Fruit fly (Drosophila melanogaster) whole organism, wandering third instar larva: Measurements from ENCODE around the gene CG43915.

Source experiments
- Abd-B ChIP-seq: fragments of >200 bp; optimal IDR thresholded peaks from 2 replicates; lab custom pipeline; 2017; ENCODE audit warnings: missing biosample characterization, missing genetic modification characterization
- CG32264 ChIP-seq: fragments of 200-800 bp; sonication (Bioruptor generic); optimal IDR thresholded peaks from 2 replicates; lab custom pipeline; 2016; ENCODE audit warnings: missing biosample characterization, missing genetic modification characterization
- CG9705 ChIP-seq: fragments of 200-800 bp; sonication (Bioruptor generic); optimal IDR thresholded peaks from 2 replicates; lab custom pipeline; 2018; ENCODE audit warnings: missing biosample characterization, mild to moderate bottlenecking, missing genetic modification characterization
- CrebA ChIP-seq: fragments of 200-800 bp; sonication (Bioruptor generic); optimal IDR thresholded peaks from 2 replicates; lab custom pipeline; 2016; ENCODE audit warnings: missing biosample characterization, mild to moderate bottlenecking, missing genetic modification characterization, borderline replicate concordance
- Dfd ChIP-seq: fragments of >200 bp; optimal IDR thresholded peaks from 2 replicates; lab custom pipeline; 2017; ENCODE audit warnings: missing biosample characterization, missing genetic modification characterization
- Dif ChIP-seq: fragments of 200-275, 200-300 bp; sonication (Bioruptor generic); optimal IDR thresholded peaks from 2 replicates; lab custom pipeline; 2018; ENCODE audit warnings: missing biosample characterization, missing genetic modification characterization; ENCODE audit not compliant: partially characterized antibody
- GATAd ChIP-seq: sonication (Bioruptor generic); optimal IDR thresholded peaks from 2 replicates; lab custom pipeline; 2016; ENCODE audit warnings: missing biosample characterization, missing genetic modification characterization
- HLH106 ChIP-seq: fragments of 200-800 bp; optimal IDR thresholded peaks from 3 replicates; lab custom pipeline; 2019; ENCODE audit warnings: missing biosample characterization, mild to moderate bottlenecking, missing genetic modification characterization, moderate library complexity
- Hnf4 ChIP-seq: fragments of 200-800 bp; sonication (Bioruptor generic); optimal IDR thresholded peaks from 2 replicates; lab custom pipeline; 2016; ENCODE audit warnings: missing biosample characterization, mild to moderate bottlenecking, missing genetic modification characterization
- Hr78 ChIP-seq: fragments of >200 bp; optimal IDR thresholded peaks from 2 replicates; lab custom pipeline; 2017; ENCODE audit warnings: missing biosample characterization, missing genetic modification characterization
- Hr83 ChIP-seq: fragments of 200-300 bp; sonication (Bioruptor generic); optimal IDR thresholded peaks from 2 replicates; lab custom pipeline; 2016; ENCODE audit warnings: missing biosample characterization, mild to moderate bottlenecking, missing genetic modification characterization, moderate library complexity; ENCODE audit not compliant: poor library complexity, severe bottlenecking
- Jra ChIP-seq: sonication (Bioruptor generic); optimal IDR thresholded peaks from 2 replicates; lab custom pipeline; 2016; ENCODE audit warnings: missing biosample characterization, missing genetic modification characterization
- Mio ChIP-seq: sonication (Bioruptor generic); optimal IDR thresholded peaks from 2 replicates; lab custom pipeline; 2016; ENCODE audit warnings: missing biosample characterization, missing genetic modification characterization
- Myc ChIP-seq: fragments of >200 bp; optimal IDR thresholded peaks from 2 replicates; lab custom pipeline; 2017
- N ChIP-seq: fragments of >200 bp; optimal IDR thresholded peaks from 2 replicates; lab custom pipeline; 2018; ENCODE audit warnings: missing biosample characterization, missing external identifiers, missing genetic modification characterization
- Rel ChIP-seq, 2 experiments: fragments of 200-800 bp; sonication (Bioruptor generic) in 1 of 2; optimal IDR thresholded peaks; 2 replicates in 1 of 2; 3 replicates in 1 of 2; lab custom pipeline; 2016 to 2019; ENCODE audit warnings: mild to moderate bottlenecking in 2 of 2, missing biosample characterization in 2 of 2, missing genetic modification characterization in 2 of 2, moderate library complexity in 1 of 2
- Sp1 ChIP-seq: fragments of 200-800 bp; sonication (Bioruptor generic); optimal IDR thresholded peaks from 3 replicates; lab custom pipeline; 2019; ENCODE audit warnings: missing biosample characterization, mild to moderate bottlenecking, missing genetic modification characterization, moderate library complexity
- Vsx2 ChIP-seq: fragments of 200-300, 225-300 bp; sonication (Bioruptor generic); optimal IDR thresholded peaks from 2 replicates; lab custom pipeline; 2018; ENCODE audit warnings: missing biosample characterization, missing genetic modification characterization; ENCODE audit not compliant: partially characterized antibody
- br ChIP-seq: fragments of 200-800 bp; sonication (Bioruptor generic); optimal IDR thresholded peaks from 2 replicates; lab custom pipeline; 2016; ENCODE audit warnings: missing biosample characterization, missing genetic modification characterization
- brk ChIP-seq: fragments of 200-800 bp; sonication (Bioruptor generic); optimal IDR thresholded peaks from 2 replicates; lab custom pipeline; 2016; ENCODE audit warnings: missing biosample characterization, mild to moderate bottlenecking, missing genetic modification characterization
- dl ChIP-seq, 2 experiments: fragments of 175-275, 200-275 bp in 1 of 2; fragments of 200-275 bp in 1 of 2; sonication (Bioruptor generic); optimal IDR thresholded peaks; lab custom pipeline; 2018; ENCODE audit warnings: mild to moderate bottlenecking in 2 of 2, missing biosample characterization in 2 of 2, missing genetic modification characterization in 2 of 2, moderate library complexity in 2 of 2; ENCODE audit not compliant: partially characterized antibody in 2 of 2, insufficient read depth in 1 of 2
- dmrt93B ChIP-seq: fragments of 200-800 bp; sonication (Bioruptor generic); optimal IDR thresholded peaks from 2 replicates; lab custom pipeline; 2018; ENCODE audit warnings: missing biosample characterization, mild to moderate bottlenecking, missing genetic modification characterization
- dsf ChIP-seq: sonication (Bioruptor generic); optimal IDR thresholded peaks from 2 replicates; lab custom pipeline; 2016; ENCODE audit warnings: missing biosample characterization, missing genetic modification characterization, borderline replicate concordance
- ey ChIP-seq: fragments of 200-800 bp; sonication (Bioruptor generic); optimal IDR thresholded peaks from 2 replicates; lab custom pipeline; 2016; ENCODE audit warnings: missing biosample characterization, missing genetic modification characterization
- foxo ChIP-seq, 2 experiments: fragments of 200-800 bp; sonication (Bioruptor generic); optimal IDR thresholded peaks; 2 replicates in 1 of 2; 3 replicates in 1 of 2; lab custom pipeline; 2016 to 2017; ENCODE audit warnings: missing biosample characterization in 2 of 2, missing genetic modification characterization in 2 of 2
- fru ChIP-seq: fragments of 200-800 bp; sonication (Bioruptor generic); optimal IDR thresholded peaks from 3 replicates; lab custom pipeline; 2016; ENCODE audit warnings: missing biosample characterization, mild to moderate bottlenecking, missing genetic modification characterization
- h ChIP-seq: fragments of 200-800 bp; sonication (Bioruptor generic); optimal IDR thresholded peaks from 3 replicates; lab custom pipeline; 2016; ENCODE audit warnings: missing biosample characterization, mild to moderate bottlenecking, missing genetic modification characterization
- jim ChIP-seq: fragments of 175-275, 200-325 bp; sonication (Bioruptor generic); optimal IDR thresholded peaks from 2 replicates; lab custom pipeline; 2016; ENCODE audit warnings: missing biosample characterization, mild to moderate bottlenecking, missing genetic modification characterization
- lola ChIP-seq: fragments of >200 bp; optimal IDR thresholded peaks from 2 replicates; lab custom pipeline; 2017; ENCODE audit warnings: missing biosample characterization, missing genetic modification characterization
- pan ChIP-seq: fragments of >200 bp; optimal IDR thresholded peaks from 2 replicates; lab custom pipeline; 2017
- psq ChIP-seq: fragments of 200-800 bp; sonication (Bioruptor generic); optimal IDR thresholded peaks from 3 replicates; lab custom pipeline; 2017; ENCODE audit warnings: missing biosample characterization, mild to moderate bottlenecking, missing genetic modification characterization, moderate library complexity
- rgr ChIP-seq: fragments of 200-800 bp; sonication (Bioruptor generic); optimal IDR thresholded peaks from 3 replicates; lab custom pipeline; 2016; ENCODE audit warnings: missing biosample characterization, mild to moderate bottlenecking, missing genetic modification characterization
- sage ChIP-seq: fragments of 200-800 bp; sonication (Bioruptor generic); optimal IDR thresholded peaks from 2 replicates; lab custom pipeline; 2016; ENCODE audit warnings: missing biosample characterization, mild to moderate bottlenecking, missing genetic modification characterization
- sv ChIP-seq: fragments of 200-800 bp; sonication (Bioruptor generic); optimal IDR thresholded peaks from 3 replicates; lab custom pipeline; 2016; ENCODE audit warnings: missing biosample characterization, missing genetic modification characterization
- tai ChIP-seq: sonication (Bioruptor generic); optimal IDR thresholded peaks from 2 replicates; lab custom pipeline; 2016; ENCODE audit warnings: missing biosample characterization, missing genetic modification characterization
- usp ChIP-seq: fragments of >200 bp; optimal IDR thresholded peaks from 2 replicates; lab custom pipeline; 2017; ENCODE audit warnings: missing biosample characterization, missing genetic modification characterization
- woc ChIP-seq: sonication (Bioruptor generic); optimal IDR thresholded peaks from 2 replicates; lab custom pipeline; 2016; ENCODE audit warnings: missing biosample characterization, mild to moderate bottlenecking, missing genetic modification characterization

CG43915 gene

DNA sequence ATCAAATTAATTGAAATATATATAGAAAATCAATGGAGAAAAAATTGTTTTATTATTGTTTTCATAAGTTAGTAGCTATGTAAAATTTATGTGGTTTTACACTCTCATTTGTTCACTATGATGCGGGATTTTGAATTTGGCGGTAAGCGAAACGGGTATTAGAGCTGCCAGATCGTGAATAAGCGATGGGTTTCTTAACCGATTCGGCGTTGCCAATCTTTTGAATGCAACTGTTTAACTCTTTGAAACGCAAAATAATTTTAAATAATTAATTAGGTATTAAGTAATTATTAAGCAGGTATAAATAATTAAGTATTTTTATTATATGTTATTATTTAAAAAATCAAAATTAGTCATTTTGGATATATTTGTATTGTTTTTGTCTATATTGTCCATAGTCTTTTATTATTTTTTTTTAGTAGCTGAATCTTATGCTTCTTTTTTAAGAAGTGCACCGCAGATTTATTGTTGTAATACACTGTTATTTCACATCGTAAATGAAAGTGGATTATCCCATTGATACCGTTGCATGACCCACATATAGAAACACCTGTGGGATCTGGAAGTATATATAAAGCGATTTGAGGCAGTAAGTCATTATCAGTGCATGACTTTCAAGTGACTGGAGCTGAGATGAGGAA, 25.3 kb upstream of the CG43915 start, which contains the start of gene CG10853:
CG10853 (plus strand) TSS at position 591 of the 641 bp plus-strand sequence.
- peak; percentile 26 for TF ChIP-seq sage (GFP tag; lab: Kevin White, UChicago)
- TF ChIP-seq jim, result no peak

DNA sequence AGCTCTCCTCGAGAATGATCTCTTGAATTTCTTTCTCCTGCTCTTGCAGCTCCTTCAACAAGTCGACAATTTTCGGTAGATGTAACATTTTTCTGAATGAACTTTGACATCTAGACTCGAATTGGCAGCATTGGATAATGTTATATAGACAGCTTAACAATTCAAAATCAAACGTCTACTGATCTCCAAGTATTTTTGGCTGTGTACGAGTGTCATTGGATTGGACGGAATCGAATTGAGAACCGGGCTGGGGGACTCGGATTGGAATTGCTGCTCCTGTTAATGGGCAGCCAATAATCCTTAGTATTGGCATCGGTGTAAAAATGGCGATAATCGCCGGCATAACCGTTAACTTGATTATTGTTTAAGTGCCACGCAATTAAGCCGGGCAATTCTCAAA, 23.5 kb upstream of the CG43915 start, which contains the start of gene CG14983:
CG14983 (minus strand) TSS at position 101 of the 400 bp plus-strand sequence.
- no peak for TF ChIP-seq Sp1 (GFP tag; lab: Kevin White, UChicago)
- TF ChIP-seq HLH106, result no peak
- TF ChIP-seq Hr78 (GFP tag; lab: Kevin White, UChicago), result no peak
- no peak for TF ChIP-seq sv (GFP tag; lab: Kevin White, UChicago)
- no peak for TF ChIP-seq h (GFP tag; lab: Kevin White, UChicago)
- no peak for TF ChIP-seq Vsx2 (GFP tag; lab: Kevin White, UChicago)
- TF ChIP-seq brk (GFP tag; lab: Kevin White, UChicago), result no peak
- no peak for TF ChIP-seq psq (GFP tag; lab: Kevin White, UChicago)
- TF ChIP-seq fru (GFP tag; lab: Kevin White, UChicago), result no peak
- no peak for TF ChIP-seq tai (GFP tag; lab: Kevin White, UChicago)
- TF ChIP-seq Myc (lab: Kevin White, UChicago), result no peak
- TF ChIP-seq foxo (GFP tag; optimal IDR thresholded peaks at IDR 0.05; lab: Kevin White, UChicago), result no peak
- no peak for TF ChIP-seq rgr (GFP tag; lab: Kevin White, UChicago)
- no peak for TF ChIP-seq lola (GFP tag; lab: Kevin White, UChicago)
- no peak for TF ChIP-seq Rel (GFP tag; optimal IDR thresholded peaks at IDR 0.05; lab: Kevin White, UChicago)
- no peak for TF ChIP-seq Rel (tag; optimal IDR thresholded peaks at IDR 0.05; lab: Kevin White, UChicago)
- TF ChIP-seq GATAd (GFP tag; lab: Kevin White, UChicago), result no peak
- no peak for TF ChIP-seq pan (lab: Kevin White, UChicago)
- no peak for TF ChIP-seq dl (GFP tag; optimal IDR thresholded peaks at IDR 0.05; lab: Kevin White, UChicago; ENCODE audit: insufficient read depth in 1 of 2, partially characterized antibody in 2 of 2)
- TF ChIP-seq Dfd (GFP tag; lab: Kevin White, UChicago), result no peak
- TF ChIP-seq Hnf4 (GFP tag; lab: Kevin White, UChicago), result no peak

DNA sequence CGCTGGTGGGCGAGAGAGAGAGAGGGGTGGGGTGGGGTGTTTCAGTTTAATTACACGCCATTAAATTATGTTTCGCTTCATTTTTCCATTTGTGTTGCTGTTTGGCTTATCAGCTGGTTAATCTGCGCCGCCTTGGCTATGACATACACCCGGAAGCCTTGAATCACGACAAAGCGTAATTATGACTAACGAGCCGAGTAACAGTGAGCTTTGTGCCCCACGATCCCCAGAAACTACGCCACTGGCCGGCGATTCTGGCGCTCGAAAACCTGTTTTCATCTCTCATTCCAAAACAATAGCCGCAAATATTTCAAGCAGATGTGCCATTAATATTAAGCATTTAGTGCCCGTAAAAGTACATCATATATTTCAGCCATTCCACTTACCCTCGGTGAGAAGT, 20.8 kb upstream of the CG43915 start:
- no peak for TF ChIP-seq CG32264 (GFP tag; lab: Kevin White, UChicago)
- TF ChIP-seq foxo (GFP tag; optimal IDR thresholded peaks at IDR 0.05; lab: Kevin White, UChicago), result no peak
- TF ChIP-seq Rel (GFP tag; optimal IDR thresholded peaks at IDR 0.05; lab: Kevin White, UChicago), result no peak
- TF ChIP-seq Rel (tag; optimal IDR thresholded peaks at IDR 0.05; lab: Kevin White, UChicago), result no peak
- TF ChIP-seq br (GFP tag; lab: Kevin White, UChicago), result no peak
- no peak for TF ChIP-seq tai (GFP tag; lab: Kevin White, UChicago)
- no peak for TF ChIP-seq brk (GFP tag; lab: Kevin White, UChicago)
- TF ChIP-seq Abd-B (GFP tag; lab: Kevin White, UChicago), result no peak
- no peak for TF ChIP-seq jim
- TF ChIP-seq h (GFP tag; lab: Kevin White, UChicago), result no peak
- no peak for TF ChIP-seq pan (lab: Kevin White, UChicago)

DNA sequence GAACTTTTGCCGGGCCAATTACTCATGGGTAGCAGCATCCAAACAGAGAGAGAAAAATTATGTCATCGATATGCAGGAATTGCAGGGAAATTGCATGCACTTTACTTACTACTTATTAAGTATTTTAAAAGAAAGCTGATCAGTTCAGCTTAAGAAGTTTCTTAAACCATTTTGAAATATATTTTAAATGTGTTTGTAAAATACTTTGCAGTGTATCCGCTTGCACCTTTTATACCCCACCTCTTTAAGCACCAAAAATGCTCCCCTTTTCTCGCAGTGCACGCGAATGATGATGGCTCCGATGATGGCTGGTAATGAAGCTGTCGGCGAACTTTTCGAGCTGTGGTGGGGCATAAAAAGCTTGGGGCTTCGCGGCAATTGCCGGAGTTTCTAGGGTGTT, 20.2 kb upstream of the CG43915 start, which contains the start of gene CG14984:
CG14984 (minus strand) TSS at position 83 of the 400 bp plus-strand sequence.
- TF ChIP-seq Myc (lab: Kevin White, UChicago) (no peak), Hr83 (GFP tag; lab: Kevin White, UChicago) (no peak), GATAd (GFP tag; lab: Kevin White, UChicago) (no peak), Abd-B (GFP tag; lab: Kevin White, UChicago) (no peak), Sp1 (GFP tag; lab: Kevin White, UChicago) (peak; percentile 58), pan (lab: Kevin White, UChicago) (no peak), Rel (GFP tag; optimal IDR thresholded peaks at IDR 0.05; lab: Kevin White, UChicago) (peak; percentile 6), Rel (tag; optimal IDR thresholded peaks at IDR 0.05; lab: Kevin White, UChicago) (no peak), jim (no peak), Hnf4 (GFP tag; lab: Kevin White, UChicago) (no peak), h (GFP tag; lab: Kevin White, UChicago) (peak; percentile 92), HLH106 (peak; percentile 81), N (GFP tag; lab: Kevin White, UChicago) (no peak), br (GFP tag; lab: Kevin White, UChicago) (peak; percentile 80), CrebA (GFP tag; lab: Kevin White, UChicago) (no peak), Dfd (GFP tag; lab: Kevin White, UChicago) (no peak), CG9705 (GFP tag; lab: Kevin White, UChicago) (peak; percentile 28), psq (GFP tag; lab: Kevin White, UChicago) (peak; percentile 72), brk (GFP tag; lab: Kevin White, UChicago) (peak; percentile 63), dsf (GFP tag; lab: Kevin White, UChicago) (no peak), lola (GFP tag; lab: Kevin White, UChicago) (no peak), ey (GFP tag; lab: Kevin White, UChicago) (peak; percentile 85), usp (GFP tag; lab: Kevin White, UChicago) (no peak), Hr78 (GFP tag; lab: Kevin White, UChicago) (no peak), Dif (GFP tag; lab: Kevin White, UChicago) (no peak), woc (GFP tag; lab: Kevin White, UChicago) (peak; percentile 52), Vsx2 (GFP tag; lab: Kevin White, UChicago) (no peak), sage (GFP tag; lab: Kevin White, UChicago) (peak; percentile 69), CG32264 (GFP tag; lab: Kevin White, UChicago) (peak; percentile 28), tai (GFP tag; lab: Kevin White, UChicago) (no peak), fru (GFP tag; lab: Kevin White, UChicago) (peak; percentile 84), foxo (GFP tag; optimal IDR thresholded peaks at IDR 0.05; lab: Kevin White, UChicago) (peak in 1 of 2 experiments; percentile 84), sv (GFP tag; lab: Kevin White, UChicago) (no peak), Jra (GFP tag; lab: Kevin White, UChicago) (peak; percentile 32), Mio (GFP tag; lab: Kevin White, UChicago) (no peak), dmrt93B (GFP tag; lab: Kevin White, UChicago) (peak; percentile 61)
